Fruit fly (Drosophila melanogaster): ENCODE measurements around the gene TotF.

- TF ChIP-seq lola (GFP tag; optimal IDR thresholded peaks at IDR 0.05) (no peak), tai (GFP tag; optimal IDR thresholded peaks at IDR 0.05) (no peak), Sp1 (GFP tag; optimal IDR thresholded peaks at IDR 0.05) (no peak), Hr83 (GFP tag; optimal IDR thresholded peaks at IDR 0.05; ENCODE audit: poor library complexity, severe bottlenecking) (no peak), pan (optimal IDR thresholded peaks at IDR 0.05) (no peak)
Measured at dm6 chr2L:19942510-19942909, 30.3 kb upstream of the TotF start.
